Worm (Caenorhabditis elegans) whole organism, L2 larva: ENCODE data around the gene R09E10.6.

Experiments used
- R02D3.7 ChIP-seq: fragments of 150-350 bp; optimal IDR thresholded peaks from 2 replicates; lab custom pipeline; 2014; ENCODE audit warnings: missing biosample characterization, missing genetic modification characterization
- ZK546.5 ChIP-seq: sonication (generic microtip); optimal IDR thresholded peaks from 2 replicates; lab custom pipeline; 2017; ENCODE audit warnings: missing biosample characterization, missing genetic modification characterization
- aly-2 ChIP-seq: fragments of 150-350 bp; optimal IDR thresholded peaks from 2 replicates; lab custom pipeline; 2014; ENCODE audit warnings: missing biosample characterization, missing genetic modification characterization
- egl-27 ChIP-seq: sonication (generic microtip); optimal IDR thresholded peaks from 3 replicates; lab custom pipeline; 2017; ENCODE audit warnings: missing biosample characterization, missing genetic modification reagents, missing genetic modification characterization
- elt-3 ChIP-seq: sonication (generic microtip); optimal IDR thresholded peaks from 2 replicates; lab custom pipeline; 2017; ENCODE audit warnings: missing biosample characterization, missing genetic modification characterization
- fos-1 ChIP-seq: fragments of 150-350 bp; optimal IDR thresholded peaks from 2 replicates; lab custom pipeline; 2014; ENCODE audit warnings: missing biosample characterization, missing genetic modification characterization
- nhr-11 ChIP-seq: fragments of 150-350 bp; optimal IDR thresholded peaks from 2 replicates; lab custom pipeline; 2014; ENCODE audit warnings: missing biosample characterization, missing genetic modification characterization
- nhr-23 ChIP-seq: fragments of 150-350 bp; optimal IDR thresholded peaks from 2 replicates; lab custom pipeline; 2014; ENCODE audit warnings: missing biosample characterization, missing genetic modification reagents, missing genetic modification characterization
- nhr-25 ChIP-seq: fragments of 150-350 bp; sonication (generic microtip); optimal IDR thresholded peaks from 3 replicates; lab custom pipeline; 2014; ENCODE audit warnings: missing biosample characterization, missing genetic modification characterization
- snpc-4 ChIP-seq: fragments of 150-350 bp; optimal IDR thresholded peaks from 2 replicates; lab custom pipeline; 2014; ENCODE audit warnings: missing biosample characterization, missing genetic modification characterization
- unc-62 ChIP-seq: fragments of 150-350 bp; optimal IDR thresholded peaks from 2 replicates; lab custom pipeline; 2014; ENCODE audit warnings: missing biosample characterization, missing genetic modification reagents, missing genetic modification characterization
- zag-1 ChIP-seq: fragments of 150-350 bp; optimal IDR thresholded peaks from 2 replicates; lab custom pipeline; 2014; ENCODE audit warnings: missing biosample characterization, missing genetic modification characterization
- ztf-11 ChIP-seq: sonication (generic microtip); optimal IDR thresholded peaks from 2 replicates; lab custom pipeline; 2017; ENCODE audit warnings: missing biosample characterization, missing genetic modification characterization

- no peak for TF ChIP-seq nhr-25 (tag; lab: Kevin White, UChicago)
- TF ChIP-seq egl-27 = no peak
- no peak for TF ChIP-seq aly-2
- TF ChIP-seq unc-62 (GFP tag; lab: Kevin White, UChicago) = no peak
- no peak for TF ChIP-seq R02D3.7
- no peak for TF ChIP-seq ZK546.5 (tag; lab: Kevin White, UChicago)
- no peak for TF ChIP-seq ztf-11
- TF ChIP-seq nhr-23 = no peak
- TF ChIP-seq fos-1 (tag; lab: Kevin White, UChicago) = no peak
- TF ChIP-seq elt-3 (tag; lab: Kevin White, UChicago) = no peak
- no peak for TF ChIP-seq nhr-11 (tag; lab: Kevin White, UChicago)
- TF ChIP-seq snpc-4 (tag; lab: Kevin White, UChicago) = no peak
- no peak for TF ChIP-seq zag-1 (tag; lab: Kevin White, UChicago)
Observed at ce11 chrIV:10269137-10269933, 24.6 kb downstream of the R09E10.6 start, which contains the start of the genes nspd-7 and Y43C5A.2.
